Fruit fly (Drosophila melanogaster) whole organism, prepupa: Measurements from ENCODE around the gene CG10063.

Source experiments
- Blimp-1 ChIP-seq: fragments of 200-800 bp; sonication (Bioruptor generic); optimal IDR thresholded peaks from 3 replicates; lab custom pipeline; 2017; ENCODE audit warnings: missing biosample characterization, missing genetic modification characterization, mild to moderate bottlenecking, moderate library complexity, missing genetic modification reagents
- CG11762 ChIP-seq: fragments of 200-800 bp; sonication (Bioruptor generic); optimal IDR thresholded peaks from 3 replicates; lab custom pipeline; 2016; ENCODE audit warnings: missing biosample characterization, missing genetic modification characterization; ENCODE audit not compliant: insufficient read depth
- CG3919 ChIP-seq: fragments of 200-800 bp; sonication (Bioruptor generic); optimal IDR thresholded peaks from 3 replicates; lab custom pipeline; 2016; ENCODE audit warnings: missing biosample characterization, missing genetic modification characterization
- CG6276 ChIP-seq: fragments of 200-800 bp; sonication (Bioruptor generic); optimal IDR thresholded peaks from 2 replicates; lab custom pipeline; 2017; ENCODE audit warnings: missing biosample characterization, mild to moderate bottlenecking, missing genetic modification characterization
- CG8119 ChIP-seq: fragments of 200-800 bp; sonication (Bioruptor generic); IDR thresholded peaks from 3 replicates; pipeline ENCODE4 v1.3.6; 2022; ENCODE audit warnings: missing biosample characterization, missing genetic modification characterization
- Eip78C ChIP-seq: fragments of 200-800 bp; sonication (Bioruptor generic); peaks from one replicate; lab custom pipeline; 2016; ENCODE audit warnings: missing biosample characterization, missing genetic modification characterization
- Hr39 ChIP-seq: fragments of 200-800 bp; sonication (Bioruptor generic); optimal IDR thresholded peaks from 2 replicates; lab custom pipeline; 2016; ENCODE audit warnings: missing biosample characterization, missing genetic modification characterization
- Smox ChIP-seq: fragments of 200-800 bp; sonication (Bioruptor generic); optimal IDR thresholded peaks from 3 replicates; lab custom pipeline; 2016; ENCODE audit warnings: missing biosample characterization, missing genetic modification characterization
- cyc ChIP-seq: fragments of 200-800 bp; sonication (Bioruptor generic); optimal IDR thresholded peaks from 3 replicates; lab custom pipeline; 2016; ENCODE audit warnings: missing biosample characterization, missing genetic modification characterization
- fd85E ChIP-seq: fragments of 200-800 bp; sonication (Bioruptor generic); optimal IDR thresholded peaks from 3 replicates; lab custom pipeline; 2016; ENCODE audit warnings: missing biosample characterization, missing genetic modification characterization
- ss ChIP-seq, 2 experiments: fragments of 200-800 bp; sonication (Bioruptor generic); optimal IDR thresholded peaks; 2 replicates in 1 of 2; 3 replicates in 1 of 2; lab custom pipeline; 2017 to 2018; ENCODE audit warnings: mild to moderate bottlenecking in 2 of 2, missing biosample characterization in 2 of 2, missing genetic modification characterization in 2 of 2, moderate library complexity in 1 of 2

dm6 chr3L:6990288-6990687 lies 18.0 kb upstream of the CG10063 start, which contains the start of gene bin:
- TF ChIP-seq cyc (GFP tag; lab: Kevin White, UChicago), result no peak
- TF ChIP-seq CG6276, result no peak
- no peak for TF ChIP-seq Eip78C (GFP tag; lab: Kevin White, UChicago)
- TF ChIP-seq Blimp-1, result no peak
- TF ChIP-seq ss (GFP tag; optimal IDR thresholded peaks at IDR 0.05; lab: Kevin White, UChicago), result no peak
- no peak for TF ChIP-seq CG8119 (GFP tag; lab: Robert Waterston, UW)
- no peak for TF ChIP-seq fd85E (GFP tag; lab: Kevin White, UChicago)
- no peak for TF ChIP-seq CG11762
- TF ChIP-seq CG3919 (GFP tag; lab: Kevin White, UChicago), result no peak
- no peak for TF ChIP-seq Smox (GFP tag; lab: Kevin White, UChicago)
- no peak for TF ChIP-seq Hr39
